Worm (Caenorhabditis elegans) whole organism, mixed stage, embryonic: ENCODE measurements around the gene slc-25A21.

Experiments
- ceh-83 ChIP-seq: fragments of 200-800 bp; sonication (Bioruptor generic); optimal IDR thresholded peaks from 2 replicates; lab custom pipeline; 2018; ENCODE audit warnings: mild to moderate bottlenecking, missing genetic modification characterization, missing compliant biosample characterization
- lin-13 ChIP-seq: fragments of 150-350 bp; optimal IDR thresholded peaks from 2 replicates; lab custom pipeline; 2014; ENCODE audit warnings: missing biosample characterization, missing genetic modification characterization
- nhr-237 ChIP-seq: fragments of 150-350 bp; optimal IDR thresholded peaks from 2 replicates; lab custom pipeline; 2014; ENCODE audit warnings: missing biosample characterization, missing genetic modification characterization
- ztf-11 ChIP-seq: fragments of 150-350 bp; optimal IDR thresholded peaks from 2 replicates; lab custom pipeline; 2014; ENCODE audit warnings: missing biosample characterization, missing genetic modification characterization

DNA sequence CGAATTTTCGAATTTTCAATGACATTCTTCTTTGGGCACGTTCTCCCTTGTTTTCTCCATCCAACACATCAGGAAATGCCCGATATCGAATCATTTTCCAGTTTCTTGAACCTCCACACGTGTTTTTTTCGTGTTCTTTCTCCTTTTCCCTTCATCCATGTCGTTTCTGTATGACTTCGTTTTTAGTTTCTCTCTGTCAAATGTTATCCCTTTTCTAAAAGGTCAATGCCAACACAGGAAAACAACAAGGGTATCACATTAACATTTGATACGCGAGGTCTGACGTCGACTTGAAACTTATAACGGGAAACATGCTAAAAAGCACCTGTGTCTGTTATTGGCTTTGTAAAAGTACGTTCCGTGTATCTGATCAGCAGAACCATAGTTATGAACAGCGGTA is 16.8 kb upstream of the slc-25A21 start:
- TF ChIP-seq lin-13 (tag; lab: Kevin White, UChicago), result no peak
- TF ChIP-seq ceh-83 (GFP tag; lab: Kevin White, UChicago), result no peak
- TF ChIP-seq ztf-11, result no peak
- no peak for TF ChIP-seq nhr-237 (tag; lab: Kevin White, UChicago)
